Worm (Caenorhabditis elegans): ENCODE data around the gene F47B8.3.
"Not testable (repeated sequence)": the region's sequence is repeated elsewhere in the genome, so short reads cannot be mapped to it uniquely, and the experiment has no call there.

ce11 chrV:14306771-14307170 is 16.0 kb downstream of the F47B8.3 start, which contains the start of gene spig-4:
- not testable (repeated sequence) for TF ChIP-seq ets-7 (tag; optimal IDR thresholded peaks at IDR 0.05); aly-1 (tag; optimal IDR thresholded peaks at IDR 0.05); B0310.2 (tag; optimal IDR thresholded peaks at IDR 0.05); pes-1 (GFP tag; IDR thresholded peaks at IDR 0.05); ama-1 (optimal IDR thresholded peaks at IDR 0.05); tbx-11 (GFP tag; IDR thresholded peaks at IDR 0.05); scrt-1 (GFP tag; IDR thresholded peaks at IDR 0.05); hmg-4 (GFP tag; optimal IDR thresholded peaks at IDR 0.05); hnd-1 (tag; optimal IDR thresholded peaks at IDR 0.05); flt-1 (GFP tag; IDR thresholded peaks at IDR 0.05); hmbx-1 (tag; optimal IDR thresholded peaks at IDR 0.05)

All from whole organism, early embryonic.